Worm (Caenorhabditis elegans): Measurements from ENCODE around the gene C14C6.6.

ce11 chrV:502803-503273 is 45.0 kb downstream of the C14C6.6 start, which contains the start of gene T01G6.10:
- TF ChIP-seq pes-1 (GFP tag; IDR thresholded peaks at IDR 0.05) (no peak), ets-7 (tag; optimal IDR thresholded peaks at IDR 0.05) (no peak), ama-1 (optimal IDR thresholded peaks at IDR 0.05) (no peak), tbx-11 (GFP tag; IDR thresholded peaks at IDR 0.05) (no peak), sea-1 (GFP tag; conservative IDR thresholded peaks at IDR 0.05) (no peak), aly-1 (tag; optimal IDR thresholded peaks at IDR 0.05) (no peak), tbx-37 (GFP tag; conservative IDR thresholded peaks at IDR 0.05) (no peak), hmg-4 (GFP tag; optimal IDR thresholded peaks at IDR 0.05) (no peak)

Data from whole organism, early embryonic.